Comparison of ENCODE assay signal across 5 fruit fly cellular contexts in the genomic region with DNA sequence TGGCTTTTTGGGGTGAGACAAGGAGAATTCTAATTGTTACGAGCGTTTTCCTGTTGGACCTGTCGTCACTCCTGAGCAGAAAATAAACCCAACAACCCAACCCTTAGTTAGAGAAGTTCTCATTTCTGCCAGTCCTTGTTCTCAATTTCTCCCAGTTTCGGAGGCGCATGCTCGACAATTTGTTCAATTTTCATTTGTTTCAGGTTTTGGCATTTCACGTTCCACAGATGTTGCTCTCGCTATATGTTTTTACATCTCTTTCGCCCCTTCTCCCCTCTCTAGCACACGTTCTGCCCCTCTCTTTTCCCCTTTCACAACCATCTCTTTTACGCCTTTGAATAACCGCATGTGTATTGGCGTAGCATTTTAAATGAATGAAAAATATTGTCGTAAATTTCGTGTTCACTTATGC.
A peak's percentile ranks its signal among the peaks of the same experiment; 100 is the strongest.
TF ChIP-seq lines count a peak whose summit lies in the region.

No protein-coding gene starts in this region.

- TF ChIP-seq CTCF in S2 (optimal IDR thresholded peaks at IDR 0.05; lab: Kevin White, UChicago): peak; percentile 38 to 45
- no peak for TF ChIP-seq CTCF in whole organism, embryonic (GFP tag; optimal IDR thresholded peaks at IDR 0.05; lab: Kevin White, UChicago)

TF ChIP-seq in whole organism, adult, 20 proteins besides CTCF, POLR2A, EP300 and RAD21:
- TF ChIP-seq CG33017 (tag; optimal IDR thresholded peaks at IDR 0.05; lab: Kevin White, UChicago): no peak
- peak; percentile 74 for TF ChIP-seq pad (GFP tag; optimal IDR thresholded peaks at IDR 0.05; lab: Kevin White, UChicago)

TF ChIP-seq in whole organism, embryonic, 481 proteins besides CTCF, POLR2A, EP300 and RAD21 (continues in another document):
- TF ChIP-seq NfI (GFP tag; optimal IDR thresholded peaks at IDR 0.05; lab: Kevin White, UChicago): no peak
- no peak for TF ChIP-seq Usf (GFP tag; optimal IDR thresholded peaks at IDR 0.05; lab: Kevin White, UChicago)
- TF ChIP-seq CG13894 (tag; optimal IDR thresholded peaks at IDR 0.05; lab: Kevin White, UChicago): peak; percentile 36
- no peak for TF ChIP-seq chm (GFP tag; IDR thresholded peaks at IDR 0.05; lab: Robert Waterston, UW)
- no peak for TF ChIP-seq btn (GFP tag; optimal IDR thresholded peaks at IDR 0.05; lab: Kevin White, UChicago)
- TF ChIP-seq luna (GFP tag; optimal IDR thresholded peaks at IDR 0.05; lab: Kevin White, UChicago): no peak
- peak; percentile 6 for TF ChIP-seq CG17829 (tag; optimal IDR thresholded peaks at IDR 0.05; lab: Kevin White, UChicago)
- no peak for TF ChIP-seq dan (GFP tag; IDR thresholded peaks at IDR 0.05; lab: Robert Waterston, UW)
- TF ChIP-seq ham (GFP tag; IDR thresholded peaks at IDR 0.05; lab: Robert Waterston, UW): no peak
- no peak for TF ChIP-seq CG4730 (GFP tag; IDR thresholded peaks at IDR 0.05; lab: Robert Waterston, UW)
- TF ChIP-seq pros (GFP tag; optimal IDR thresholded peaks at IDR 0.05; lab: Kevin White, UChicago): peak; percentile 69
- TF ChIP-seq CG9215 (GFP tag; IDR thresholded peaks at IDR 0.05; lab: Robert Waterston, UW): no peak
- TF ChIP-seq CG14050 (GFP tag; IDR thresholded peaks at IDR 0.05; lab: Robert Waterston, UW): no peak
- no peak for TF ChIP-seq sima (GFP tag; optimal IDR thresholded peaks at IDR 0.05; lab: Kevin White, UChicago)
- TF ChIP-seq CG7963 (GFP tag; IDR thresholded peaks at IDR 0.05; lab: Robert Waterston, UW; ENCODE audit: partially characterized antibody): no peak
- no peak for TF ChIP-seq fd3F (GFP tag; optimal IDR thresholded peaks at IDR 0.05; lab: Kevin White, UChicago)
- no peak for TF ChIP-seq ttk (GFP tag; IDR thresholded peaks at IDR 0.05; lab: Robert Waterston, UW)
- TF ChIP-seq CG10979 (tag; optimal IDR thresholded peaks at IDR 0.05; lab: Kevin White, UChicago): no peak
- TF ChIP-seq CG10267 (tag; optimal IDR thresholded peaks at IDR 0.05; lab: Kevin White, UChicago): no peak
- TF ChIP-seq sens (GFP tag; lab: Kevin White, UChicago): no peak
- TF ChIP-seq dysf (GFP tag; IDR thresholded peaks at IDR 0.05; lab: Robert Waterston, UW): no peak
- TF ChIP-seq CG6791 (GFP tag; IDR thresholded peaks at IDR 0.05; lab: Robert Waterston, UW; ENCODE audit: partially characterized antibody): no peak
- TF ChIP-seq Kr (GFP tag; optimal IDR thresholded peaks at IDR 0.05; lab: Kevin White, UChicago): peak; percentile 92
- no peak for TF ChIP-seq CG10209 (GFP tag; optimal IDR thresholded peaks at IDR 0.05; lab: Kevin White, UChicago)
- TF ChIP-seq Trl (optimal IDR thresholded peaks at IDR 0.05; lab: Kevin White, UChicago): peak; percentile 56 to 74
- TF ChIP-seq Trl (GFP tag; optimal IDR thresholded peaks at IDR 0.05; lab: Kevin White, UChicago): no peak
- no peak for TF ChIP-seq pan (optimal IDR thresholded peaks at IDR 0.05; lab: Kevin White, UChicago)
- no peak for TF ChIP-seq pan (GFP tag; optimal IDR thresholded peaks at IDR 0.05 in 1 of 2, IDR thresholded peaks at IDR 0.05 in 1 of 2)
- TF ChIP-seq CG3281 (GFP tag; optimal IDR thresholded peaks at IDR 0.05; lab: Kevin White, UChicago): no peak

TF ChIP-seq in whole organism, prepupa, 60 proteins besides CTCF, POLR2A, EP300 and RAD21:
- TF ChIP-seq Eip78C (GFP tag; lab: Kevin White, UChicago) (peak; percentile 26), Sox102F (GFP tag; optimal IDR thresholded peaks at IDR 0.05; lab: Kevin White, UChicago) (no peak), topi (GFP tag; optimal IDR thresholded peaks at IDR 0.05; lab: Kevin White, UChicago) (no peak)
TF ChIP-seq in whole organism, prepupa: peak in this region for 1.

TF ChIP-seq in whole organism, wandering third instar larva, 38 proteins besides CTCF, POLR2A, EP300 and RAD21:
- TF ChIP-seq Vsx2 (GFP tag; optimal IDR thresholded peaks at IDR 0.05; lab: Kevin White, UChicago; ENCODE audit: partially characterized antibody) (peak; percentile 25), Dif (GFP tag; optimal IDR thresholded peaks at IDR 0.05; lab: Kevin White, UChicago; ENCODE audit: partially characterized antibody) (peak; percentile 9), CG9705 (GFP tag; optimal IDR thresholded peaks at IDR 0.05; lab: Kevin White, UChicago) (no peak), sage (GFP tag; optimal IDR thresholded peaks at IDR 0.05; lab: Kevin White, UChicago) (no peak), psq (GFP tag; optimal IDR thresholded peaks at IDR 0.05; lab: Kevin White, UChicago) (no peak)
